Fruit fly (Drosophila melanogaster): ENCODE measurements around the gene CG12506.

The CG12506 gene

dm6 chr2L:740031-740430 lies 33.3 kb upstream of the CG12506 start (continued):
- TF ChIP-seq CG8478 (optimal IDR thresholded peaks at IDR 0.05) (peak; percentile 88), CG14050 (GFP tag; IDR thresholded peaks at IDR 0.05) (no peak), Nf-YA (GFP tag; IDR thresholded peaks at IDR 0.05) (no peak), pfk (GFP tag; optimal IDR thresholded peaks at IDR 0.05) (no peak), gsb-n (tag; optimal IDR thresholded peaks at IDR 0.05) (no peak), ssp (GFP tag; IDR thresholded peaks at IDR 0.05) (peak; percentile 41; the same call in 1 of the 2 replicates), Opbp (GFP tag; IDR thresholded peaks at IDR 0.05; ENCODE audit: partially characterized antibody) (peak; percentile 54; the same call in 1 of the 3 replicates), HLHmδ (GFP tag; optimal IDR thresholded peaks at IDR 0.05) (no peak), Lhr (GFP tag; optimal IDR thresholded peaks at IDR 0.05) (peak; percentile 50), CG12391 (tag; optimal IDR thresholded peaks at IDR 0.05) (no peak), CG11247 (GFP tag; IDR thresholded peaks at IDR 0.05) (peak; percentile 26; the same call in 1 of the 2 replicates), Abd-B (GFP tag; optimal IDR thresholded peaks at IDR 0.05) (peak; percentile 95), jing (GFP tag; optimal IDR thresholded peaks at IDR 0.05) (no peak), Mrtf (GFP tag; IDR thresholded peaks at IDR 0.05) (0 out of 3 replicates have a peak, but pooled peaks have one; percentile 31), Ada2b (GFP tag; IDR thresholded peaks at IDR 0.05) (no peak), CG16779 (GFP tag; IDR thresholded peaks at IDR 0.05) (no peak), CG6689 (GFP tag; IDR thresholded peaks at IDR 0.05) (no peak), sisA (GFP tag; IDR thresholded peaks at IDR 0.05) (peak; percentile 35), CG2678 (tag; optimal IDR thresholded peaks at IDR 0.05) (no peak), CG14710 (tag; optimal IDR thresholded peaks at IDR 0.05) (no peak), CG34422 (GFP tag; IDR thresholded peaks at IDR 0.05) (no peak), Med (GFP tag) (peak; percentile 92), CG10654 (GFP tag; optimal IDR thresholded peaks at IDR 0.05) (no peak), CG15479 (GFP tag; optimal IDR thresholded peaks at IDR 0.05) (no peak), phol (tag; optimal IDR thresholded peaks at IDR 0.05) (peak; percentile 46), CG6272 (GFP tag; IDR thresholded peaks at IDR 0.05) (no peak; the same call in 1 of the 2 replicates), CG6765 (GFP tag; optimal IDR thresholded peaks at IDR 0.05) (no peak), Blimp-1 (GFP tag; optimal IDR thresholded peaks at IDR 0.05) (no peak), gem (tag; optimal IDR thresholded peaks at IDR 0.05) (no peak), dpn (GFP tag; optimal IDR thresholded peaks at IDR 0.05) (no peak), croc (GFP tag; conservative IDR thresholded peaks at IDR 0.05) (no peak), NFAT (GFP tag; IDR thresholded peaks at IDR 0.05) (0 out of 2 replicates have a peak, but pooled peaks have one; percentile 13), CG13624 (GFP tag; optimal IDR thresholded peaks at IDR 0.05) (no peak), Trl (optimal IDR thresholded peaks at IDR 0.05) (no peak), Trl (GFP tag; optimal IDR thresholded peaks at IDR 0.05) (no peak), CG10959 (GFP tag; IDR thresholded peaks at IDR 0.05) (no peak), bcd (GFP tag; optimal IDR thresholded peaks at IDR 0.05) (peak; percentile 11), Fer3 (tag; optimal IDR thresholded peaks at IDR 0.05) (no peak), Aef1 (GFP tag; IDR thresholded peaks at IDR 0.05) (no peak), CG17385 (GFP tag; optimal IDR thresholded peaks at IDR 0.05) (no peak), Hey (tag; optimal IDR thresholded peaks at IDR 0.05) (no peak), klu (GFP tag; IDR thresholded peaks at IDR 0.05) (no peak), CG3065 (GFP tag; optimal IDR thresholded peaks at IDR 0.05) (no peak), CG32532 (GFP tag; IDR thresholded peaks at IDR 0.05) (peak; percentile 55), tup (GFP tag; optimal IDR thresholded peaks at IDR 0.05) (no peak), Kr (GFP tag; optimal IDR thresholded peaks at IDR 0.05) (no peak), CG9797 (GFP tag; optimal IDR thresholded peaks at IDR 0.05) (no peak), NC2α (GFP tag; optimal IDR thresholded peaks at IDR 0.05) (no peak), Nf-YB (GFP tag; optimal IDR thresholded peaks at IDR 0.05) (no peak), scrt (GFP tag; optimal IDR thresholded peaks at IDR 0.05) (peak; percentile 91), CG5953 (GFP tag; IDR thresholded peaks at IDR 0.05) (no peak), Hr3 (GFP tag; optimal IDR thresholded peaks at IDR 0.05) (peak; percentile 21)
